Worm (Caenorhabditis elegans) whole organism, L4 larva: ENCODE measurements around the gene Y43B11AR.1.

Source experiments
- D1046.2 ChIP-seq: fragments of 200-800 bp; sonication (Bioruptor generic); IDR thresholded peaks from 2 replicates; pipeline ENCODE4 v1.3.6; 2022; ENCODE audit warnings: missing genetic modification characterization, missing compliant biosample characterization
- F10B5.3 ChIP-seq: sonication (generic microtip); optimal IDR thresholded peaks from 2 replicates; lab custom pipeline; 2016; ENCODE audit warnings: mild to moderate bottlenecking, missing genetic modification characterization, missing compliant biosample characterization
- F26F4.8 ChIP-seq: fragments of 200-800 bp; sonication (Bioruptor generic); conservative IDR thresholded peaks from 2 replicates; pipeline ENCODE4 v1.3.6; 2022; ENCODE audit warnings: missing genetic modification characterization, missing compliant biosample characterization
- F44E2.7 ChIP-seq: fragments of 200-800 bp; sonication (Bioruptor generic); IDR thresholded peaks from 2 replicates; pipeline ENCODE4 v2.1.2; 2022; ENCODE audit warnings: missing genetic modification characterization, missing compliant biosample characterization
- F49E8.2 ChIP-seq: sonication (generic microtip); optimal IDR thresholded peaks from 2 replicates; lab custom pipeline; 2016; ENCODE audit warnings: missing compliant biosample characterization, mild to moderate bottlenecking, missing genetic modification characterization, borderline replicate concordance
- R02D3.7 ChIP-seq: fragments of 150-350 bp; sonication (generic microtip); optimal IDR thresholded peaks from 3 replicates; lab custom pipeline; 2014; ENCODE audit warnings: missing biosample characterization, missing genetic modification characterization
- T26A8.4 ChIP-seq: fragments of 200-800 bp; sonication (Bioruptor generic); IDR thresholded peaks from 2 replicates; pipeline ENCODE4 v1.3.6; 2022; ENCODE audit warnings: missing genetic modification characterization, missing compliant biosample characterization
- Y48G9A.11 ChIP-seq: fragments of 200-800 bp; sonication (Bioruptor generic); IDR thresholded peaks from 2 replicates; pipeline ENCODE4 v1.3.6; 2022; ENCODE audit warnings: missing genetic modification reagents, missing genetic modification characterization, missing compliant biosample characterization
- Y5F2A.4 ChIP-seq: fragments of 200-800 bp; sonication (Bioruptor generic); optimal IDR thresholded peaks from 2 replicates; lab custom pipeline; 2018; ENCODE audit warnings: mild to moderate bottlenecking, missing genetic modification characterization, missing compliant biosample characterization
- aha-1 ChIP-seq: fragments of 150-350 bp; peaks from one replicate; lab custom pipeline; 2014; ENCODE audit warnings: missing biosample characterization, missing genetic modification characterization
- arid-1 ChIP-seq: fragments of 200-800 bp; sonication (Bioruptor generic); conservative IDR thresholded peaks from 2 replicates; pipeline ENCODE4 v1.3.6; 2022; ENCODE audit warnings: missing genetic modification reagents, missing genetic modification characterization, missing compliant biosample characterization
- attf-4 ChIP-seq: sonication (generic microtip); optimal IDR thresholded peaks from 3 replicates; lab custom pipeline; 2017; ENCODE audit warnings: missing biosample characterization, missing genetic modification characterization
- ceh-20 ChIP-seq: fragments of 200-800 bp; sonication (Bioruptor generic); IDR thresholded peaks from 2 replicates; pipeline ENCODE4 v1.3.6; 2022; ENCODE audit warnings: missing genetic modification reagents, missing genetic modification characterization, missing compliant biosample characterization
- ceh-44 ChIP-seq: fragments of 200-800 bp; sonication (Bioruptor generic); IDR thresholded peaks from 2 replicates; pipeline ENCODE4 v1.3.6; 2022; ENCODE audit warnings: missing genetic modification reagents, missing genetic modification characterization, missing compliant biosample characterization
- ceh-82 ChIP-seq: sonication (generic microtip); optimal IDR thresholded peaks from 2 replicates; lab custom pipeline; 2017; ENCODE audit warnings: missing biosample characterization, missing genetic modification characterization
- cey-2 ChIP-seq: sonication (generic microtip); optimal IDR thresholded peaks from 3 replicates; lab custom pipeline; 2017; ENCODE audit warnings: missing genetic modification characterization, mild to moderate bottlenecking, missing compliant biosample characterization, antibody characterized with exemption, borderline replicate concordance; ENCODE audit not compliant: insufficient read depth
- daf-8 ChIP-seq: fragments of 200-800 bp; sonication (Bioruptor generic); IDR thresholded peaks from 2 replicates; pipeline ENCODE4 v1.3.6; 2022; ENCODE audit warnings: missing genetic modification characterization, missing compliant biosample characterization
- dmd-6 ChIP-seq: fragments of 200-800 bp; sonication (Bioruptor generic); IDR thresholded peaks from 2 replicates; pipeline ENCODE4 v1.3.6; 2022; ENCODE audit warnings: missing genetic modification reagents, missing genetic modification characterization, missing compliant biosample characterization
- dmd-8 ChIP-seq: fragments of 200-800 bp; sonication (Bioruptor generic); IDR thresholded peaks from 2 replicates; pipeline ENCODE4 v1.3.6; 2022; ENCODE audit warnings: missing genetic modification characterization, missing compliant biosample characterization
- fkh-10 ChIP-seq: fragments of 150-350 bp; optimal IDR thresholded peaks from 2 replicates; lab custom pipeline; 2014; ENCODE audit warnings: missing biosample characterization, missing genetic modification reagents, missing genetic modification characterization
- hlh-11 ChIP-seq: fragments of 200-800 bp; sonication (Bioruptor generic); optimal IDR thresholded peaks from 2 replicates; lab custom pipeline; 2018; ENCODE audit warnings: mild to moderate bottlenecking, missing genetic modification characterization, missing compliant biosample characterization
- hlh-30 ChIP-seq: sonication (generic microtip); optimal IDR thresholded peaks from 2 replicates; lab custom pipeline; 2017; ENCODE audit warnings: antibody characterized with exemption, mild to moderate bottlenecking, missing genetic modification characterization, missing compliant biosample characterization; ENCODE audit not compliant: insufficient read depth
- lim-7 ChIP-seq: fragments of 200-800 bp; sonication (Bioruptor generic); IDR thresholded peaks from 2 replicates; pipeline ENCODE4 v1.3.6; 2022; ENCODE audit warnings: missing genetic modification characterization, missing compliant biosample characterization
- lin-1 ChIP-seq: fragments of 200-800 bp; sonication (Bioruptor generic); IDR thresholded peaks from 2 replicates; pipeline ENCODE4 v1.3.6; 2022; ENCODE audit warnings: missing genetic modification reagents, missing genetic modification characterization, missing compliant biosample characterization
- lin-29 ChIP-seq: fragments of 200-800 bp; sonication (Bioruptor generic); IDR thresholded peaks from 2 replicates; pipeline ENCODE4 v1.3.6; 2022; ENCODE audit warnings: missing genetic modification reagents, missing genetic modification characterization, missing compliant biosample characterization
- lin-39 ChIP-seq: fragments of 150-350 bp; optimal IDR thresholded peaks from 2 replicates; lab custom pipeline; 2014; ENCODE audit warnings: missing biosample characterization, missing genetic modification reagents, missing genetic modification characterization
- lsy-2 ChIP-seq, 2 experiments: fragments of 150-350 bp in 1 of 2; sonication (generic microtip) in 1 of 2; optimal IDR thresholded peaks; 2 replicates each; lab custom pipeline; 2014 to 2017; ENCODE audit warnings: missing biosample characterization in 2 of 2, missing genetic modification characterization in 2 of 2
- madf-9 ChIP-seq: fragments of 200-800 bp; sonication (Bioruptor generic); conservative IDR thresholded peaks from 2 replicates; pipeline ENCODE4 v1.3.6; 2022; ENCODE audit warnings: missing genetic modification reagents, missing genetic modification characterization, missing compliant biosample characterization
- mdt-29 ChIP-seq: fragments of 200-800 bp; sonication (Bioruptor generic); IDR thresholded peaks from 2 replicates; pipeline ENCODE4 v1.3.6; 2022; ENCODE audit warnings: missing genetic modification reagents, missing genetic modification characterization, missing compliant biosample characterization
- mep-1 ChIP-seq: fragments of 150-350 bp; sonication (generic microtip); optimal IDR thresholded peaks from 3 replicates; lab custom pipeline; 2014; ENCODE audit warnings: missing biosample characterization, missing genetic modification characterization
- mxl-2 ChIP-seq: fragments of 200-800 bp; sonication (Bioruptor generic); conservative IDR thresholded peaks from 2 replicates; pipeline ENCODE4 v1.3.6; 2022; ENCODE audit warnings: missing genetic modification reagents, missing genetic modification characterization, missing compliant biosample characterization
- nhr-10 ChIP-seq: fragments of 150-350 bp; optimal IDR thresholded peaks from 2 replicates; lab custom pipeline; 2014; ENCODE audit warnings: missing biosample characterization, missing genetic modification characterization
- nhr-102 ChIP-seq: sonication (generic microtip); optimal IDR thresholded peaks from 2 replicates; lab custom pipeline; 2016; ENCODE audit warnings: mild to moderate bottlenecking, missing genetic modification characterization, moderate library complexity, missing compliant biosample characterization
- nhr-111 ChIP-seq: fragments of 200-800 bp; sonication (Bioruptor generic); optimal IDR thresholded peaks from 2 replicates; lab custom pipeline; 2018; ENCODE audit warnings: mild to moderate bottlenecking, missing genetic modification characterization, missing compliant biosample characterization
- nhr-237 ChIP-seq: sonication (generic microtip); optimal IDR thresholded peaks from 2 replicates; lab custom pipeline; 2017; ENCODE audit warnings: missing biosample characterization, missing genetic modification characterization
- nhr-28 ChIP-seq: fragments of 150-350 bp; optimal IDR thresholded peaks from 2 replicates; lab custom pipeline; 2014; ENCODE audit warnings: missing biosample characterization, missing genetic modification characterization
- nhr-42 ChIP-seq: fragments of 200-800 bp; sonication (Bioruptor generic); IDR thresholded peaks from 2 replicates; pipeline ENCODE4 v1.3.6; 2022; ENCODE audit warnings: missing genetic modification characterization, missing compliant biosample characterization
- nhr-6 ChIP-seq: fragments of 150-350 bp; optimal IDR thresholded peaks from 2 replicates; lab custom pipeline; 2014; ENCODE audit warnings: missing biosample characterization, missing genetic modification characterization
- nhr-76 ChIP-seq: fragments of 150-350 bp; optimal IDR thresholded peaks from 2 replicates; lab custom pipeline; 2014; ENCODE audit warnings: missing biosample characterization, missing genetic modification characterization
- nhr-77 ChIP-seq: fragments of 150-350 bp; optimal IDR thresholded peaks from 2 replicates; lab custom pipeline; 2014; ENCODE audit warnings: missing biosample characterization, missing genetic modification characterization
- pha-4 ChIP-seq, 2 experiments: fragments of 150-350 bp in 1 of 2; fragments of 200-800 bp in 1 of 2; sonication (Bioruptor generic) in 1 of 2; IDR thresholded peaks in 1 of 2; optimal IDR thresholded peaks in 1 of 2; 2 replicates each; pipeline versions ENCODE4 v1.3.6 to Lab custom; 2014 to 2022; ENCODE audit warnings: missing genetic modification characterization in 2 of 2, missing genetic modification reagents in 2 of 2, missing biosample characterization in 1 of 2, missing compliant biosample characterization in 1 of 2
- saeg-2 ChIP-seq: fragments of 200-800 bp; sonication (Bioruptor generic); IDR thresholded peaks from 2 replicates; pipeline ENCODE4 v1.3.6; 2022; ENCODE audit warnings: missing genetic modification reagents, missing genetic modification characterization, missing compliant biosample characterization
- set-16 ChIP-seq: fragments of 200-800 bp; sonication (Bioruptor generic); IDR thresholded peaks from 2 replicates; pipeline ENCODE4 v1.3.6; 2022; ENCODE audit warnings: missing genetic modification reagents, missing genetic modification characterization, missing compliant biosample characterization
- snpc-1.2 ChIP-seq: fragments of 200-800 bp; sonication (Bioruptor generic); IDR thresholded peaks from 2 replicates; pipeline ENCODE4 v1.3.6; 2022; ENCODE audit warnings: missing genetic modification reagents, missing genetic modification characterization, missing compliant biosample characterization
- snpc-4 ChIP-seq: fragments of 150-350 bp; optimal IDR thresholded peaks from 2 replicates; lab custom pipeline; 2014; ENCODE audit warnings: missing biosample characterization, missing genetic modification characterization
- spr-3 ChIP-seq: fragments of 200-800 bp; sonication (Bioruptor generic); optimal IDR thresholded peaks from 2 replicates; lab custom pipeline; 2018; ENCODE audit warnings: mild to moderate bottlenecking, missing genetic modification characterization, missing compliant biosample characterization
- tag-97 ChIP-seq: fragments of 200-800 bp; sonication (Bioruptor generic); IDR thresholded peaks from 2 replicates; pipeline ENCODE4 v1.3.6; 2022; ENCODE audit warnings: missing genetic modification characterization, missing compliant biosample characterization
- unc-39 ChIP-seq: sonication (generic microtip); optimal IDR thresholded peaks from 2 replicates; lab custom pipeline; 2017; ENCODE audit warnings: missing biosample characterization, missing genetic modification characterization
- zag-1 ChIP-seq: fragments of 150-350 bp; optimal IDR thresholded peaks from 2 replicates; lab custom pipeline; 2014; ENCODE audit warnings: missing biosample characterization, missing genetic modification characterization
- zfp-2 ChIP-seq: sonication (generic microtip); optimal IDR thresholded peaks from 2 replicates; lab custom pipeline; 2016; ENCODE audit warnings: mild to moderate bottlenecking, missing genetic modification characterization, missing compliant biosample characterization
- ztf-11 ChIP-seq: fragments of 150-350 bp; optimal IDR thresholded peaks from 2 replicates; lab custom pipeline; 2014; ENCODE audit warnings: missing biosample characterization, missing genetic modification characterization
- ztf-7 ChIP-seq: fragments of 150-350 bp; optimal IDR thresholded peaks from 2 replicates; lab custom pipeline; 2014; ENCODE audit warnings: missing biosample characterization, missing genetic modification characterization

The Y43B11AR.1 gene

ce11 chrIV:7047762-7048178 lies 33.5 kb upstream of the Y43B11AR.1 start:
- TF ChIP-seq zag-1: no peak
- TF ChIP-seq ceh-44 (GFP tag; lab: Robert Waterston, UW): no peak
- TF ChIP-seq Y48G9A.11 (GFP tag; lab: Robert Waterston, UW): no peak
- TF ChIP-seq ceh-82 (tag; lab: Kevin White, UChicago): no peak
- peak; percentile 90 for TF ChIP-seq nhr-28 (tag; lab: Kevin White, UChicago)
- TF ChIP-seq aha-1: no peak
- no peak for TF ChIP-seq Y5F2A.4 (GFP tag; lab: Kevin White, UChicago)
- TF ChIP-seq nhr-42: no peak
- TF ChIP-seq ztf-11 (tag; lab: Kevin White, UChicago): no peak
- TF ChIP-seq mep-1 (tag; lab: Kevin White, UChicago): peak; percentile 55
- no peak; the same call in 1 of the 2 replicates for TF ChIP-seq lin-1
- no peak for TF ChIP-seq spr-3 (GFP tag; lab: Kevin White, UChicago)
- peak; percentile 94 for TF ChIP-seq hlh-11
- 0 out of 2 replicates have a peak, but pooled peaks have one; percentile 43 for TF ChIP-seq pha-4 (GFP tag; IDR thresholded peaks at IDR 0.05; lab: Robert Waterston, UW)
- TF ChIP-seq pha-4 (tag; optimal IDR thresholded peaks at IDR 0.05; lab: Kevin White, UChicago): no peak
- TF ChIP-seq hlh-30 (tag; lab: Kevin White, UChicago): peak; percentile 92
- TF ChIP-seq lin-39 (tag; lab: Kevin White, UChicago): no peak
- TF ChIP-seq cey-2: peak; percentile 62
- peak; percentile 95 for TF ChIP-seq mxl-2 (GFP tag; lab: Robert Waterston, UW)
- no peak for TF ChIP-seq F26F4.8 (GFP tag; lab: Robert Waterston, UW)
- 0 out of 2 replicates have a peak, but pooled peaks have one; percentile 16 for TF ChIP-seq dmd-8 (GFP tag; lab: Robert Waterston, UW)
- TF ChIP-seq T26A8.4 (GFP tag; lab: Robert Waterston, UW): peak; percentile 61
- no peak for TF ChIP-seq D1046.2
- TF ChIP-seq dmd-6 (GFP tag; lab: Robert Waterston, UW): peak; percentile 88
- no peak for TF ChIP-seq tag-97
- no peak for TF ChIP-seq F44E2.7
- no peak for TF ChIP-seq R02D3.7 (tag; lab: Kevin White, UChicago)
- TF ChIP-seq nhr-102 (tag; lab: Kevin White, UChicago): peak; percentile 72
- no peak for TF ChIP-seq madf-9
- TF ChIP-seq daf-8: no peak
- peak; percentile 37 for TF ChIP-seq nhr-77
- TF ChIP-seq F10B5.3: no peak
- TF ChIP-seq arid-1: 0 out of 2 replicates have a peak, but pooled peaks have one; percentile 4
- TF ChIP-seq lin-29: no peak
- 0 out of 2 replicates have a peak, but pooled peaks have one; percentile 45 for TF ChIP-seq saeg-2 (GFP tag; lab: Robert Waterston, UW)
- peak; percentile 26 to 72 for TF ChIP-seq lsy-2 (tag; optimal IDR thresholded peaks at IDR 0.05; lab: Kevin White, UChicago)
- no peak for TF ChIP-seq fkh-10 (GFP tag; lab: Kevin White, UChicago)
- TF ChIP-seq mdt-29 (GFP tag; lab: Robert Waterston, UW): 0 out of 2 replicates have a peak, but pooled peaks have one; percentile 23
- TF ChIP-seq F49E8.2: no peak
- TF ChIP-seq snpc-1.2 (GFP tag; lab: Robert Waterston, UW): no peak
- 0 out of 2 replicates have a peak, but pooled peaks have one; percentile 66 for TF ChIP-seq ceh-20
- no peak for TF ChIP-seq set-16 (GFP tag; lab: Robert Waterston, UW)
- no peak for TF ChIP-seq snpc-4 (tag; lab: Kevin White, UChicago)
- no peak for TF ChIP-seq unc-39
- no peak for TF ChIP-seq lim-7
- no peak for TF ChIP-seq nhr-237
- TF ChIP-seq zfp-2 (tag; lab: Kevin White, UChicago): no peak
- TF ChIP-seq nhr-10 (tag; lab: Kevin White, UChicago): peak; percentile 91
- TF ChIP-seq attf-4: no peak
- peak; percentile 28 for TF ChIP-seq ztf-7
- TF ChIP-seq nhr-111 (GFP tag; lab: Kevin White, UChicago): no peak
- peak; percentile 90 for TF ChIP-seq nhr-6 (tag; lab: Kevin White, UChicago)
- TF ChIP-seq nhr-76 (tag; lab: Kevin White, UChicago): no peak
